Worm (Caenorhabditis elegans) whole organism, midembryonic: ENCODE measurements around the gene F22B5.5.

ENCODE experiments used
- med-1 ChIP-seq: sonication (generic microtip); optimal IDR thresholded peaks from 2 replicates; lab custom pipeline; 2017; ENCODE audit warnings: missing genetic modification characterization, mild to moderate bottlenecking, missing compliant biosample characterization, antibody characterized with exemption, missing genetic modification reagents; ENCODE audit not compliant: insufficient read depth
- tab-1 ChIP-seq: fragments of 200-800 bp; sonication (Bioruptor generic); IDR thresholded peaks from 2 replicates; pipeline ENCODE4 v1.3.6; 2022; ENCODE audit warnings: missing genetic modification characterization, missing compliant biosample characterization
- ztf-23 ChIP-seq: fragments of 200-800 bp; sonication (Bioruptor generic); IDR thresholded peaks from 2 replicates; pipeline ENCODE4 v1.3.6; 2022; ENCODE audit warnings: missing genetic modification reagents, missing genetic modification characterization, missing compliant biosample characterization
- ztf-29 ChIP-seq: fragments of 200-800 bp; sonication (Bioruptor generic); IDR thresholded peaks from 2 replicates; pipeline ENCODE4 v1.3.6; 2022; ENCODE audit warnings: missing genetic modification reagents, missing genetic modification characterization, missing compliant biosample characterization

DNA sequence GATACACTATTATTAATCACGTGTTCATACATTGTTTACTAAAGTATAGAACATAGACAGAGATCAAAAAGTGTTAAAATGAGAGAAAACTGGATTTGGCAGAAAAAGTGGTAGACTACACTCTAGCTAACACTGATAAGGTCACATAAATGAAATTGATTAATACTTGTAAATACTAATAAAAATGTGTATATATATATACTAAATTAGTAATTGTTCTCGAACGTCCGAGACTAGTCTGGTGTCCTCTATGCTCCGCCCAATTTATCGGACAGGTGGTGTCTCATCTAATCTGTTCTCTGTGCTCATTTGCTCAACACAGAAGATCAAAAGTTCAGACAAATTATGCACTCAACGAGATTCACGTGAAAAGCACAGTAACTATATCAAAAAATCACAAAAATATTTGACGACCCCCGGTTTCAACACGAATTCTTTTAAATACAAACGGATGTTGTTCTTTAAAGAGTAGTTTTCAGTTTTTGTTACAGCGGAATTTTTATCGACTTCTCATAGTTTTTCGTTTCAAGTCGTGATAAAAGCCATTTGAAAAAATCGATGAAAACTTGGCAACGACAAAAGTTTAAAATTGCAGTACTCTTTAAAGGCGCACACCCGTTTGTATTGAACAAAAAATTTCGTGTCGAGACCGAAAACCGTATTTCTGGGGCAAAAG, 26.8 kb upstream of the F22B5.5 start:
- no peak for TF ChIP-seq ztf-29 (GFP tag; lab: Robert Waterston, UW)
- TF ChIP-seq med-1 (GFP tag; lab: Kevin White, UChicago): no peak
- no peak for TF ChIP-seq tab-1
- TF ChIP-seq ztf-23 (GFP tag; lab: Robert Waterston, UW): no peak
